Worm (Caenorhabditis elegans): ENCODE measurements around the gene acd-4.
A peak's percentile ranks its signal among the peaks of the same experiment; 100 is the strongest.

Gene acd-4

DNA sequence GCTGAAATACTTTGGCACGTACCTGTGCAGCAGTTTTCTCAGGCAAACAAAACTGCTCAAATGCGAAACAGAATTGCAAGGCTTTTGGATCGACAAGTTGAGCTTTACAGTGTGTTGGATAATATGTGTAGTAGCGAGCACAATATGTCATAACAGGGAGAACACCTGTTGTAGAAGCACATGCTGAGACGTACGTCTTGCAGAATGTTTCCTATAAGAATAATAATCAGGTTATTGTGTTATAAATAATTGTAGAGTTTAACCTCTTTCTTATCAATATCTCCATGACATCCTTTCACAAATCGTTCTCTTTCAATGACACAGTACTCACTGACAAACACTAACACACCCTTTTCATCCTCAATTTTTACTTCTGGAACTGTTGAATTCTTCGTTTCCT is 10.4 kb upstream of the acd-4 start:
- TF ChIP-seq jun-1 (tag; optimal IDR thresholded peaks at IDR 0.05) (no peak), nhr-67 (tag; optimal IDR thresholded peaks at IDR 0.05) (no peak), lin-15B (tag; optimal IDR thresholded peaks at IDR 0.05) (no peak), nhr-23 (tag; optimal IDR thresholded peaks at IDR 0.05) (no peak), nhr-28 (tag; optimal IDR thresholded peaks at IDR 0.05) (no peak), egl-5 (tag; optimal IDR thresholded peaks at IDR 0.05) (no peak), nhr-12 (tag; optimal IDR thresholded peaks at IDR 0.05) (no peak), mml-1 (tag; optimal IDR thresholded peaks at IDR 0.05) (no peak), nfya-1 (tag; optimal IDR thresholded peaks at IDR 0.05; ENCODE audit: insufficient read depth) (no peak), elt-3 (tag; optimal IDR thresholded peaks at IDR 0.05) (no peak), fos-1 (tag; optimal IDR thresholded peaks at IDR 0.05) (no peak), ztf-11 (tag; optimal IDR thresholded peaks at IDR 0.05) (no peak), nhr-43 (tag; optimal IDR thresholded peaks at IDR 0.05; ENCODE audit: poor library complexity, severe bottlenecking) (no peak), snpc-4 (tag; optimal IDR thresholded peaks at IDR 0.05) (no peak), elt-2 (tag; optimal IDR thresholded peaks at IDR 0.05) (no peak), egl-27 (tag; optimal IDR thresholded peaks at IDR 0.05) (no peak), unc-62 (GFP tag; optimal IDR thresholded peaks at IDR 0.05) (no peak), aly-2 (tag; optimal IDR thresholded peaks at IDR 0.05) (no peak), ztf-4 (tag; optimal IDR thresholded peaks at IDR 0.05) (no peak), nhr-11 (tag; optimal IDR thresholded peaks at IDR 0.05) (no peak)

DNA sequence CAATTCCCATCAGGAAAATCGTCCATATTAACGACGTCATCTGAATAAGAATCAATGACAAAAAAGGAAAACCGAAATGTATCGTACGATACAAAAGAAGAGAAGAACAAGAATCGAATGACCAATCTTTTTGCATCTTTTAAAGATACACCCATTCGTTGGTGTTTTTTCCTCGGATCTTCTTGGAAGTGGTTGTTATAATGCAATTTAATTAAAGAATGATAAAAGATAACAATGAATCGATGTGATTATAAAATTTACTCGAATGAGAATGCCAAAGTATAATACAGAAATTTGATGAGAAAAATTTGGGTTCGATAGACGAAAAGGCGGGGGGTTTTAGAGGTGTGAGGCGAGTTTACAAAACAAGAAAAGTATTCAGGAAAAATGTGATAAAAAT is 9.0 kb upstream of the acd-4 start, which contains the start of gene F41E6.12:
F41E6.12 (minus strand) TSS at position 101 of the 400 bp plus-strand sequence.
- TF ChIP-seq elt-2 (tag; optimal IDR thresholded peaks at IDR 0.05) (no peak), nhr-23 (tag; optimal IDR thresholded peaks at IDR 0.05) (peak; percentile 20)

DNA sequence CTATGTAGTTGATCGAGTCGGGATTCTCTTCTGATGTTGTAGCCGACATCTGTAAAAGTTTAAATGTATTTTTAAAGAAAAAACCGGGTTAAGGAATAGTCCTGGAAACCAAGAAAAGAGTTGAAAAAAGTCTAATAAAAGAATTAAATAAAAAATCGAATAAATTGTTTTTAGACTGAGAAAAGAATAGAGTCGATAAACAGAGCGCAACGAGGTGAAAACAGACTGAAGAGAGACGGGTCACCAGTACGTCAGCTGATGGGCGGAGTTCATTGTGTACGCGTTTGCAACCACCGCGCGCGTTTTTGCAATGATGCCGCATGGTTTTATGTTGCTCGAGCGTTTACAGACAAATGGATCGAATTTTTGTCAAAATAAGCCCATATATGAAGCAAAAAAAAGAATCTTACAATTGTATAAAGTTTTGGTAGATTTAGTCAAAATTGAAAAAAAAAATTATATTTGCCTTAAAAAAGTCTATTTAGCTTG is 6.7 kb upstream of the acd-4 start, which contains the start of gene atg-18:
atg-18 (minus strand) TSS at position 51 of the 489 bp plus-strand sequence.
- TF ChIP-seq ceh-16 (tag; optimal IDR thresholded peaks at IDR 0.05) (no peak), ceh-9 (tag; optimal IDR thresholded peaks at IDR 0.05) (no peak), ztf-4 (tag; optimal IDR thresholded peaks at IDR 0.05) (no peak), nhr-25 (tag; optimal IDR thresholded peaks at IDR 0.05) (peak; percentile 70), R02D3.7 (tag; optimal IDR thresholded peaks at IDR 0.05) (no peak), fos-1 (tag; optimal IDR thresholded peaks at IDR 0.05) (no peak), ztf-11 (tag; optimal IDR thresholded peaks at IDR 0.05) (no peak), ama-1 (optimal IDR thresholded peaks at IDR 0.05) (no peak), nhr-67 (tag; optimal IDR thresholded peaks at IDR 0.05) (no peak), nhr-11 (tag; optimal IDR thresholded peaks at IDR 0.05) (no peak), zag-1 (tag; optimal IDR thresholded peaks at IDR 0.05) (no peak), eor-1 (tag; optimal IDR thresholded peaks at IDR 0.05) (no peak), nhr-12 (tag; optimal IDR thresholded peaks at IDR 0.05) (no peak), nhr-77 (tag; optimal IDR thresholded peaks at IDR 0.05) (no peak), lsy-12 (tag; optimal IDR thresholded peaks at IDR 0.05) (no peak), elt-2 (tag; optimal IDR thresholded peaks at IDR 0.05) (peak; percentile 63), aly-2 (tag; optimal IDR thresholded peaks at IDR 0.05) (no peak), ZK546.5 (tag; optimal IDR thresholded peaks at IDR 0.05) (no peak), nfya-1 (tag; optimal IDR thresholded peaks at IDR 0.05; ENCODE audit: insufficient read depth) (peak; percentile 75), unc-39 (tag; optimal IDR thresholded peaks at IDR 0.05) (no peak), nhr-23 (tag; optimal IDR thresholded peaks at IDR 0.05) (peak; percentile 75), fkh-10 (GFP tag; optimal IDR thresholded peaks at IDR 0.05) (no peak), nhr-28 (tag; optimal IDR thresholded peaks at IDR 0.05) (no peak), ceh-82 (tag; optimal IDR thresholded peaks at IDR 0.05) (no peak), daf-12 (tag; optimal IDR thresholded peaks at IDR 0.05) (no peak), snpc-4 (tag; optimal IDR thresholded peaks at IDR 0.05) (peak; percentile 72), nhr-237 (tag; optimal IDR thresholded peaks at IDR 0.05) (no peak), unc-62 (GFP tag; optimal IDR thresholded peaks at IDR 0.05) (no peak), mml-1 (tag; optimal IDR thresholded peaks at IDR 0.05) (no peak), hmg-11 (tag; optimal IDR thresholded peaks at IDR 0.05) (peak; percentile 72), elt-1 (tag; optimal IDR thresholded peaks at IDR 0.05) (peak; percentile 11), elt-3 (tag; optimal IDR thresholded peaks at IDR 0.05) (no peak), jun-1 (tag; optimal IDR thresholded peaks at IDR 0.05) (no peak), egl-5 (tag; optimal IDR thresholded peaks at IDR 0.05) (peak; percentile 74), skn-1 (tag; optimal IDR thresholded peaks at IDR 0.05) (no peak), tbx-2 (tag; optimal IDR thresholded peaks at IDR 0.05) (no peak), egl-27 (tag; optimal IDR thresholded peaks at IDR 0.05) (no peak), pqm-1 (tag; optimal IDR thresholded peaks at IDR 0.05) (peak; percentile 40), sea-2 (GFP tag; optimal IDR thresholded peaks at IDR 0.05) (no peak), lin-15B (tag; optimal IDR thresholded peaks at IDR 0.05) (peak; percentile 18), fkh-2 (tag; optimal IDR thresholded peaks at IDR 0.05) (no peak), lin-39 (tag; optimal IDR thresholded peaks at IDR 0.05) (peak; percentile 37), mdl-1 (tag; optimal IDR thresholded peaks at IDR 0.05) (no peak), pha-4 (tag; optimal IDR thresholded peaks at IDR 0.05) (peak; percentile 91), nhr-76 (tag; optimal IDR thresholded peaks at IDR 0.05) (no peak), nhr-43 (tag; optimal IDR thresholded peaks at IDR 0.05; ENCODE audit: poor library complexity, severe bottlenecking) (peak; percentile 64), ceh-28 (tag; optimal IDR thresholded peaks at IDR 0.05) (peak; percentile 29)

Data from whole organism, L3 larva.